Worm (Caenorhabditis elegans) whole organism, L4 larva: ENCODE data around the gene ufc-1.

Experiments used
- jun-1 ChIP-seq: fragments of 150-350 bp; optimal IDR thresholded peaks from 2 replicates; lab custom pipeline; 2014; ENCODE audit warnings: missing biosample characterization, missing genetic modification reagents, missing genetic modification characterization
- mep-1 ChIP-seq: fragments of 150-350 bp; sonication (generic microtip); optimal IDR thresholded peaks from 3 replicates; lab custom pipeline; 2014; ENCODE audit warnings: missing biosample characterization, missing genetic modification characterization
- nhr-237 ChIP-seq: sonication (generic microtip); optimal IDR thresholded peaks from 2 replicates; lab custom pipeline; 2017; ENCODE audit warnings: missing biosample characterization, missing genetic modification characterization
- zfp-3 ChIP-seq: fragments of 200-800 bp; sonication (Bioruptor generic); conservative IDR thresholded peaks from 2 replicates; pipeline ENCODE4 v1.3.6; 2022; ENCODE audit warnings: missing genetic modification reagents, missing genetic modification characterization, missing compliant biosample characterization

- TF ChIP-seq nhr-237 (tag; lab: Kevin White, UChicago) (no peak), jun-1 (tag; lab: Kevin White, UChicago) (no peak), zfp-3 (GFP tag; lab: Robert Waterston, UW) (no peak), mep-1 (tag; lab: Kevin White, UChicago) (no peak)
Measured at ce11 chrIII:9306596-9306995, 24.7 kb upstream of the ufc-1 start, which contains the start of gene srx-45.
